Worm (Caenorhabditis elegans): ENCODE data around the gene F47E1.20.

Gene F47E1.20

ce11 chrX:9048657-9049056 is at the start of gene F47E1.20:
F47E1.20 (plus strand) TSS chrX:9048957.
- no peak for TF ChIP-seq attf-4 (tag; optimal IDR thresholded peaks at IDR 0.05)
- no peak for TF ChIP-seq hif-1 (tag; optimal IDR thresholded peaks at IDR 0.05)
- TF ChIP-seq ZK546.5 (tag; optimal IDR thresholded peaks at IDR 0.05): no peak
- no peak for TF ChIP-seq duxl-1 (tag; optimal IDR thresholded peaks at IDR 0.05; ENCODE audit: poor library complexity)
- TF ChIP-seq zip-11 (GFP tag; IDR thresholded peaks at IDR 0.05): no peak
- TF ChIP-seq ztf-11 (tag; optimal IDR thresholded peaks at IDR 0.05): no peak
- no peak for TF ChIP-seq mdt-29 (GFP tag; IDR thresholded peaks at IDR 0.05)
- TF ChIP-seq lim-7 (GFP tag; IDR thresholded peaks at IDR 0.05): no peak
- no peak for TF ChIP-seq jun-1 (tag; optimal IDR thresholded peaks at IDR 0.05)
- TF ChIP-seq spr-1 (tag; optimal IDR thresholded peaks at IDR 0.05): no peak
- TF ChIP-seq nhr-11 (tag; optimal IDR thresholded peaks at IDR 0.05): no peak
- TF ChIP-seq nhr-6 (tag; optimal IDR thresholded peaks at IDR 0.05): no peak
- TF ChIP-seq F37D6.2 (tag; optimal IDR thresholded peaks at IDR 0.05): no peak
- TF ChIP-seq F44E2.7 (GFP tag; IDR thresholded peaks at IDR 0.05): no peak
- TF ChIP-seq Y48G9A.11 (GFP tag; IDR thresholded peaks at IDR 0.05): no peak
- no peak for TF ChIP-seq Y5F2A.4 (GFP tag; optimal IDR thresholded peaks at IDR 0.05)
- no peak for TF ChIP-seq ceh-20 (GFP tag; IDR thresholded peaks at IDR 0.05)
- TF ChIP-seq nhr-102 (tag; optimal IDR thresholded peaks at IDR 0.05): no peak

DNA sequence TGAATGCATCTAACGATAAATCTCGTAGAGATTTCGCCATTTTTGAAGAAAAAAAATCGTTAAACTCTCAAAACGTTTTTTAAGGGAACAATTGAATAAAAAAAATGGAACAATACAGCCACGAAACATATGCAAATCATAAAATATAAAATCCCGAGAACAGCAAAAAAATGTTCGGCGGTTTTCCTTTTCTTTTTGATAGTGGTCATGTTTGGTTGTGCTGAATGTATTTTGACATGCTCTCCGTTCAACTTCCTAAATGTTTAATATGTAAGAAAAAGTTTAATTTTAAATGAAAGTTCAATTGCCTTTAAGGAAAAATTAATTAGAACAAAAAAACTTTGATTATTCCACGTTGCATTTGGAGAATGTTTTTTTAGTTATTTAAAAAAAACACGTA is 38.3 kb upstream of the F47E1.20 start, which contains the start of gene C24A3.9:
TSS of gene C24A3.9 (minus strand) at position 101 of the 400 bp plus-strand sequence.
- TF ChIP-seq unc-39 (tag; optimal IDR thresholded peaks at IDR 0.05): no peak
- no peak for TF ChIP-seq lin-1 (GFP tag; IDR thresholded peaks at IDR 0.05)
- TF ChIP-seq duxl-1 (tag; optimal IDR thresholded peaks at IDR 0.05; ENCODE audit: poor library complexity): no peak
- no peak for TF ChIP-seq aha-1 (tag)
- TF ChIP-seq php-3 (GFP tag; IDR thresholded peaks at IDR 0.05): no peak
- no peak for TF ChIP-seq sdz-12 (GFP tag; optimal IDR thresholded peaks at IDR 0.05)
- TF ChIP-seq ZK546.5 (tag; optimal IDR thresholded peaks at IDR 0.05): no peak
- no peak for TF ChIP-seq saeg-2 (GFP tag; IDR thresholded peaks at IDR 0.05)
- no peak for TF ChIP-seq zip-11 (GFP tag; IDR thresholded peaks at IDR 0.05)
- no peak for TF ChIP-seq D1046.2 (GFP tag; IDR thresholded peaks at IDR 0.05)
- TF ChIP-seq tra-1 (GFP tag; IDR thresholded peaks at IDR 0.05): no peak
- TF ChIP-seq snpc-1.2 (GFP tag; IDR thresholded peaks at IDR 0.05): no peak
- TF ChIP-seq daf-12 (tag; optimal IDR thresholded peaks at IDR 0.05): no peak
- TF ChIP-seq F49E8.2 (tag; optimal IDR thresholded peaks at IDR 0.05; ENCODE audit: borderline replicate concordance): no peak
- no peak for TF ChIP-seq madf-9 (GFP tag; conservative IDR thresholded peaks at IDR 0.05)
- TF ChIP-seq rbr-2 (tag; optimal IDR thresholded peaks at IDR 0.05): no peak
- TF ChIP-seq zip-2 (tag; optimal IDR thresholded peaks at IDR 0.05): no peak
- TF ChIP-seq egl-27 (tag; optimal IDR thresholded peaks at IDR 0.05): no peak
- TF ChIP-seq madf-5 (GFP tag; IDR thresholded peaks at IDR 0.05): no peak

- TF ChIP-seq aha-1 (tag): peak; percentile 92
- TF ChIP-seq F49E8.2 (tag; optimal IDR thresholded peaks at IDR 0.05; ENCODE audit: borderline replicate concordance): no peak
- peak in 1 of 2 experiments; percentile 27 for TF ChIP-seq unc-62 (GFP tag; optimal IDR thresholded peaks at IDR 0.05 in 1 of 2)
- TF ChIP-seq unc-62 (tag; optimal IDR thresholded peaks at IDR 0.05): no peak
- TF ChIP-seq daf-12 (tag; optimal IDR thresholded peaks at IDR 0.05): no peak
Measured at ce11 chrX:9011471-9011870, 37.3 kb upstream of the F47E1.20 start.

DNA sequence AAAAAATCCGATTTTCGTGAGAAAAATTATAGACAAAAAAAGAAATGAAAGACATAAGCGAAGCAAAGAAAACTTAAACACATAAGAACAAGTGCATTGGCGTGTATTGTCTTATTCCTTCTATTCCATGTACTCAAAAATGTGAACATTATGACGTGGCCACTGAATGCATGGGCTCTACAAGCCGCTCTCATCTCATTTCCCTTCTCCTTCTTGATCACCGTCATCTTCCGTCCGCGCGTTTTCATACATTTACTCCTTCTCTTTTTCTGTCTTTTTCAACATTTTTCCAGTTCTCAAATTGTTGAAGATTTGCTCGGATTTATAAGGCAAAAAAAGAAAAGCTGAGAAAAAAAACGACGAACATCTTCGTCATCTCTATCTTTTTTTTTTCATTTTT is 34.3 kb upstream of the F47E1.20 start:
- TF ChIP-seq nhr-237 (tag; optimal IDR thresholded peaks at IDR 0.05) (no peak), fkh-10 (GFP tag; optimal IDR thresholded peaks at IDR 0.05) (peak; percentile 81), nhr-102 (tag; optimal IDR thresholded peaks at IDR 0.05) (no peak), tra-1 (GFP tag; IDR thresholded peaks at IDR 0.05) (no peak)
